Fruit fly (Drosophila melanogaster) whole organism, embryonic: ENCODE data around the gene Awh.

ENCODE experiments used
- Adf1 ChIP-seq: fragments of 200-800 bp; sonication (Bioruptor generic); IDR thresholded peaks from 2 replicates; pipeline ENCODE4 v1.3.6; 2022; ENCODE audit warnings: missing biosample characterization, missing genetic modification characterization
- Awh ChIP-seq: fragments of 200-800 bp; sonication (Bioruptor generic); IDR thresholded peaks from 2 replicates; pipeline ENCODE4, ENCODE4 v1.3.6; 2022; ENCODE audit warnings: missing biosample characterization, missing genetic modification characterization
- CG10267 ChIP-seq: fragments of 200-800 bp; sonication (Bioruptor generic); optimal IDR thresholded peaks from 2 replicates; lab custom pipeline; 2018; ENCODE audit warnings: missing biosample characterization, mild to moderate bottlenecking, missing genetic modification characterization, moderate library complexity
- CG11504 ChIP-seq: fragments of 200-800 bp; sonication (Bioruptor generic); optimal IDR thresholded peaks from 3 replicates; lab custom pipeline; 2019; ENCODE audit warnings: missing biosample characterization, mild to moderate bottlenecking, missing genetic modification characterization, moderate library complexity
- CG12236 ChIP-seq: fragments of 200-800 bp; sonication (Bioruptor generic); optimal IDR thresholded peaks from 2 replicates; lab custom pipeline; 2016; ENCODE audit warnings: missing biosample characterization, missing genetic modification characterization
- CG12744 ChIP-seq: fragments of 200-800 bp; sonication (Bioruptor generic); optimal IDR thresholded peaks from 2 replicates; lab custom pipeline; 2016; ENCODE audit warnings: missing biosample characterization, missing genetic modification characterization
- CG12769 ChIP-seq: fragments of 200-800 bp; sonication (Bioruptor generic); optimal IDR thresholded peaks from 2 replicates; lab custom pipeline; 2019; ENCODE audit warnings: missing biosample characterization, mild to moderate bottlenecking, missing genetic modification characterization, moderate library complexity
- CG14965 ChIP-seq: fragments of 200-800 bp; sonication (Bioruptor generic); optimal IDR thresholded peaks from 2 replicates; lab custom pipeline; 2016; ENCODE audit warnings: missing biosample characterization, missing genetic modification characterization, borderline replicate concordance
- CG1603 ChIP-seq: fragments of 200-800 bp; sonication (Bioruptor generic); optimal IDR thresholded peaks from 2 replicates; lab custom pipeline; 2019; ENCODE audit warnings: missing biosample characterization, mild to moderate bottlenecking, missing genetic modification characterization, moderate library complexity
- CG16813 ChIP-seq: fragments of 200-800 bp; sonication (Bioruptor generic); IDR thresholded peaks from 3 replicates; pipeline ENCODE4 v1.3.6; 2022; ENCODE audit warnings: missing biosample characterization, missing genetic modification characterization; ENCODE audit not compliant: partially characterized antibody
- CG1832 ChIP-seq: fragments of 200-800 bp; sonication (Bioruptor generic); optimal IDR thresholded peaks from 2 replicates; lab custom pipeline; 2017; ENCODE audit warnings: missing biosample characterization, mild to moderate bottlenecking, missing genetic modification characterization, inconsistent platforms
- CG2120 ChIP-seq: fragments of 200-800 bp; sonication (Bioruptor generic); optimal IDR thresholded peaks from 3 replicates; lab custom pipeline; 2016; ENCODE audit warnings: missing biosample characterization, missing genetic modification characterization
- CG4282 ChIP-seq: fragments of 200-800 bp; sonication (Bioruptor generic); optimal IDR thresholded peaks from 2 replicates; lab custom pipeline; 2016; ENCODE audit warnings: missing biosample characterization, missing genetic modification characterization
- CG6272 ChIP-seq: fragments of 200-800 bp; sonication (Bioruptor generic); IDR thresholded peaks from 2 replicates; pipeline ENCODE4 v1.3.6; 2022; ENCODE audit warnings: missing biosample characterization, missing genetic modification characterization
- CG7271 ChIP-seq: fragments of 200-800 bp; sonication (Bioruptor generic); optimal IDR thresholded peaks from 2 replicates; lab custom pipeline; 2018; ENCODE audit warnings: missing biosample characterization, mild to moderate bottlenecking, missing genetic modification characterization, moderate library complexity
- CG8478 ChIP-seq: fragments of >200 bp; optimal IDR thresholded peaks from 2 replicates; lab custom pipeline; 2018
- D19A ChIP-seq: fragments of 200-800 bp; optimal IDR thresholded peaks from 3 replicates; lab custom pipeline; 2019; ENCODE audit warnings: missing biosample characterization, mild to moderate bottlenecking, missing genetic modification characterization, moderate library complexity
- Dip3 ChIP-seq: fragments of 200-800 bp; sonication (Bioruptor generic); optimal IDR thresholded peaks from 3 replicates; lab custom pipeline; 2016; ENCODE audit warnings: missing biosample characterization, missing genetic modification characterization
- Dll ChIP-seq: fragments of 200-800 bp; sonication (Bioruptor generic); IDR thresholded peaks from 4 replicates; pipeline ENCODE4 v1.3.6; 2022; ENCODE audit warnings: missing biosample characterization, missing genetic modification characterization; ENCODE audit not compliant: partially characterized antibody
- Dref ChIP-seq: fragments of 200-800 bp; sonication (Bioruptor generic); IDR thresholded peaks from 2 replicates; pipeline ENCODE4 v1.3.6; 2022; ENCODE audit warnings: missing biosample characterization, missing genetic modification characterization
- Elba2 ChIP-seq: fragments of 200-800 bp; sonication (Bioruptor generic); optimal IDR thresholded peaks from 3 replicates; lab custom pipeline; 2016; ENCODE audit warnings: missing biosample characterization, missing genetic modification characterization
- Hand ChIP-seq: fragments of 200-800 bp; sonication (Bioruptor generic); optimal IDR thresholded peaks from 2 replicates; lab custom pipeline; 2017; ENCODE audit warnings: mild to moderate bottlenecking, missing biosample characterization, missing genetic modification reagents, missing genetic modification characterization
- NFAT ChIP-seq: fragments of 200-800 bp; sonication (Bioruptor generic); IDR thresholded peaks from 2 replicates; pipeline ENCODE4 v1.3.6; 2022; ENCODE audit warnings: missing biosample characterization, missing genetic modification characterization
- Rx ChIP-seq: fragments of 200-800 bp; sonication (Bioruptor generic); IDR thresholded peaks from 2 replicates; pipeline ENCODE4 v1.3.6; 2022; ENCODE audit warnings: missing biosample characterization, missing genetic modification characterization
- Sin3A ChIP-seq: fragments of >200 bp; optimal IDR thresholded peaks from 2 replicates; lab custom pipeline; 2018
- Sox100B ChIP-seq: fragments of 200-800 bp; sonication (Bioruptor generic); optimal IDR thresholded peaks from 3 replicates; lab custom pipeline; 2018; ENCODE audit warnings: missing biosample characterization, mild to moderate bottlenecking, missing genetic modification characterization
- Ssrp ChIP-seq: fragments of 200-800 bp; sonication (Bioruptor generic); optimal IDR thresholded peaks from 2 replicates; lab custom pipeline; 2018; ENCODE audit warnings: missing biosample characterization, mild to moderate bottlenecking, missing genetic modification characterization, moderate library complexity
- Tbp ChIP-seq: fragments of >200 bp; optimal IDR thresholded peaks from 2 replicates; lab custom pipeline; 2018; ENCODE audit warnings: missing biosample characterization, missing genetic modification characterization
- Xbp1 ChIP-seq: fragments of 200-800 bp; sonication (Bioruptor generic); optimal IDR thresholded peaks from 3 replicates; lab custom pipeline; 2016; ENCODE audit warnings: missing biosample characterization, mild to moderate bottlenecking, missing genetic modification characterization
- abd-A ChIP-seq: fragments of 200-800 bp; sonication (Bioruptor generic); optimal IDR thresholded peaks from 3 replicates; lab custom pipeline; 2019; ENCODE audit warnings: missing biosample characterization, mild to moderate bottlenecking, missing genetic modification characterization, moderate library complexity
- aop ChIP-seq: fragments of 200-800 bp; sonication (Bioruptor generic); IDR thresholded peaks from 2 replicates; pipeline ENCODE4 v1.3.6; 2022; ENCODE audit warnings: missing biosample characterization, missing genetic modification characterization
- chinmo ChIP-seq: fragments of 200-800 bp; sonication (Bioruptor generic); IDR thresholded peaks from 4 replicates; pipeline ENCODE4 v1.3.6; 2022; ENCODE audit warnings: missing biosample characterization, missing genetic modification characterization; ENCODE audit not compliant: partially characterized antibody
- crp ChIP-seq, 2 experiments: fragments of 200-800 bp; sonication (Bioruptor generic); optimal IDR thresholded peaks; 2 replicates in 1 of 2; 3 replicates in 1 of 2; lab custom pipeline; 2017; ENCODE audit warnings: missing biosample characterization in 2 of 2, missing genetic modification characterization in 2 of 2, mild to moderate bottlenecking in 1 of 2, moderate library complexity in 1 of 2
- dm ChIP-seq: fragments of 200-800 bp; sonication (Bioruptor generic); optimal IDR thresholded peaks from 3 replicates; lab custom pipeline; 2016; ENCODE audit warnings: missing biosample characterization, missing genetic modification characterization
- dmrt99B ChIP-seq: fragments of 200-800 bp; sonication (Bioruptor generic); optimal IDR thresholded peaks from 2 replicates; lab custom pipeline; 2018; ENCODE audit warnings: missing biosample characterization, mild to moderate bottlenecking, missing genetic modification characterization, moderate library complexity
- fd102C ChIP-seq: fragments of 200-800 bp; sonication (Bioruptor generic); optimal IDR thresholded peaks from 2 replicates; lab custom pipeline; 2018; ENCODE audit warnings: missing biosample characterization, mild to moderate bottlenecking, missing genetic modification characterization, moderate library complexity
- gsb-n ChIP-seq: fragments of 200-800 bp; sonication (Bioruptor generic); optimal IDR thresholded peaks from 3 replicates; lab custom pipeline; 2018; ENCODE audit warnings: missing biosample characterization, mild to moderate bottlenecking, missing genetic modification characterization
- hbn ChIP-seq: fragments of 200-800 bp; sonication (Bioruptor generic); IDR thresholded peaks from 2 replicates; pipeline ENCODE4 v1.3.6; 2022; ENCODE audit warnings: missing biosample characterization, missing genetic modification characterization; ENCODE audit not compliant: partially characterized antibody
- hkb ChIP-seq, 2 experiments: fragments of 200-800 bp in 1 of 2; fragments of >200 bp in 1 of 2; sonication (Bioruptor generic) in 1 of 2; IDR thresholded peaks in 1 of 2; optimal IDR thresholded peaks in 1 of 2; 2 replicates each; pipeline versions ENCODE4 v1.3.6 to Lab custom; 2017 to 2022; ENCODE audit warnings: missing biosample characterization in 1 of 2, missing genetic modification characterization in 1 of 2
- insv ChIP-seq, 2 experiments: fragments of 200-800 bp; sonication (Bioruptor generic); optimal IDR thresholded peaks; 3 replicates each; lab custom pipeline; 2016 to 2018; ENCODE audit warnings: missing biosample characterization in 2 of 2, missing genetic modification characterization in 2 of 2
- lmd ChIP-seq: fragments of 200-800 bp; sonication (Bioruptor generic); IDR thresholded peaks from 2 replicates; pipeline ENCODE4 v1.3.6; 2022; ENCODE audit warnings: missing biosample characterization, missing genetic modification characterization
- peb ChIP-seq: fragments of 200-800 bp; sonication (Bioruptor generic); IDR thresholded peaks from 2 replicates; pipeline ENCODE4 v1.3.6; 2022; ENCODE audit warnings: missing biosample characterization, missing genetic modification characterization
- pita ChIP-seq: fragments of 200-800 bp; sonication (Bioruptor generic); optimal IDR thresholded peaks from 2 replicates; lab custom pipeline; 2017; ENCODE audit warnings: missing biosample characterization, mild to moderate bottlenecking, missing genetic modification characterization
- pzg ChIP-seq: fragments of 200-800 bp; sonication (Bioruptor generic); optimal IDR thresholded peaks from 3 replicates; lab custom pipeline; 2018; ENCODE audit warnings: missing biosample characterization, mild to moderate bottlenecking, missing genetic modification characterization, moderate library complexity
- shn ChIP-seq: fragments of 200-800 bp; sonication (Bioruptor generic); optimal IDR thresholded peaks from 3 replicates; lab custom pipeline; 2016; ENCODE audit warnings: missing biosample characterization, missing genetic modification characterization
- sob ChIP-seq: fragments of 200-800 bp; sonication (Bioruptor generic); IDR thresholded peaks from 2 replicates; pipeline ENCODE4 v1.3.6; 2022; ENCODE audit warnings: missing biosample characterization, missing genetic modification characterization
- sug ChIP-seq: fragments of 200-800 bp; optimal IDR thresholded peaks from 2 replicates; lab custom pipeline; 2019; ENCODE audit warnings: missing biosample characterization, mild to moderate bottlenecking, missing genetic modification characterization, moderate library complexity
- ttk ChIP-seq: fragments of 200-800 bp; sonication (Bioruptor generic); IDR thresholded peaks from 2 replicates; pipeline ENCODE4 v2.1.2; 2022; ENCODE audit warnings: missing biosample characterization, missing genetic modification characterization

The Awh gene

DNA sequence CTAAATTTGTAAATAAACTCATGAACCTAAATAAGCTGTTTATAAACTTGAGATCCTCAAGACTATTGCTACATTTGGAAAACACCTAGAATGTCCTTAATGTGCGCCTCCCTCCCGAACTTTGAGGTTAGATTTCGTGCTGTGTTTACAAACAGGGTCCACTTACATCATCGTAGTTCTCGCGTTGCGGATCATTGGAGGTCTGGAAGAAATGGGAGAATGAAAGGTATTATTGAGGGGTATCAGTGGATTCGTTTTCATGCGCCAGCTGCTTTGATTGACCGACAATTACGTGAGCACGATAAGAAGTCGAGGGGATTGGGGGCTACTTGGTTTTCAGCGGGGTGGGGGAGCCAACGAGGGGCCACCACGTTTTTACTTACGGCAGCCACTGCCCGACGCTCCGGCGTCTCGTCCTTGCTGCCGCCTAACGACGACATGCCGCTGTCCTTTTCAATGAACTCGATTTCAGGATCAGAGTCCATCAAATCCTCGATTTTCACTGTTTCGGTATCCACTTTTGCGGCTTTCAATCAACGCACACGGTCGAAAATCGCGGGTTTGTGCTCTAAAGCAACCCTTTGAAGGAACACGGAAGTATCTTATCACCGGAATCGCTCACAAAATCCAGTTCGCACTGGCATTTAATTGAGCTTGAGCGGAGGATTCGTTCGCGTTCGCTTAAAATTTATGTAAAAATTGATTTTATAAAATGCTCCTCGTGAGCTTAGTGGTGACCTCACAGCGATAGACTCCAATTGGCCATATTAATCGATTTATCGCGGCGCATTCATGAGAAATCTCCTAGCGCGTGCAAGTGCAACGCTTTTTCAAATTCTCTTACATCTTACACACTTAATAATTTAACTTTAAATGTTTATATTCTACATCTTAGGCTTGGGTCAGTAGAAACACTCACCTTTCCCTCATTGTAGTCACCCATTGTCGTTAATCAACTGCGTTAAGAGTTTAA is 63.1 kb downstream of the Awh start (continued):
- TF ChIP-seq ttk (no peak), CG16813 (GFP tag; lab: Robert Waterston, UW) (peak; percentile 55; the same call in 2 of the 3 replicates), Sin3A (lab: Kevin White, UChicago) (peak; percentile 35), Sox100B (GFP tag; lab: Kevin White, UChicago) (no peak), hbn (GFP tag; lab: Robert Waterston, UW) (peak; percentile 56; the same call in 1 of the 2 replicates), peb (GFP tag; lab: Robert Waterston, UW) (no peak), CG12744 (GFP tag; lab: Kevin White, UChicago) (no peak), Elba2 (GFP tag; lab: Kevin White, UChicago) (peak; percentile 96), CG2120 (GFP tag; lab: Kevin White, UChicago) (no peak), shn (GFP tag; lab: Kevin White, UChicago) (no peak), Tbp (GFP tag; lab: Kevin White, UChicago) (no peak), aop (GFP tag; lab: Robert Waterston, UW) (no peak), dmrt99B (no peak), CG10267 (tag; lab: Kevin White, UChicago) (peak; percentile 39), Adf1 (GFP tag; lab: Robert Waterston, UW) (no peak), Dref (peak; percentile 96), Awh (GFP tag; lab: Robert Waterston, UW) (no peak), sug (tag; lab: Kevin White, UChicago) (peak; percentile 14), hkb (optimal IDR thresholded peaks at IDR 0.05; lab: Kevin White, UChicago) (no peak), hkb (GFP tag; IDR thresholded peaks at IDR 0.05; lab: Robert Waterston, UW) (0 out of 2 replicates have a peak, but pooled peaks have one; percentile 11), CG6272 (no peak), CG12236 (no peak), CG14965 (GFP tag; lab: Kevin White, UChicago) (no peak), CG1603 (tag; lab: Kevin White, UChicago) (peak; percentile 55), D19A (tag; lab: Kevin White, UChicago) (no peak), CG7271 (tag; lab: Kevin White, UChicago) (no peak), Dll (GFP tag; lab: Robert Waterston, UW) (peak; percentile 64; the same call in 2 of the 4 replicates), gsb-n (tag; lab: Kevin White, UChicago) (no peak), insv (GFP tag; optimal IDR thresholded peaks at IDR 0.05; lab: Kevin White, UChicago) (no peak), CG4282 (GFP tag; lab: Kevin White, UChicago) (no peak), CG8478 (lab: Kevin White, UChicago) (no peak), CG11504 (tag; lab: Kevin White, UChicago) (no peak), CG1832 (GFP tag; lab: Kevin White, UChicago) (no peak), sob (GFP tag; lab: Robert Waterston, UW) (peak; percentile 8; the same call in 1 of the 2 replicates), fd102C (GFP tag; lab: Kevin White, UChicago) (no peak), dm (peak; percentile 41), Hand (GFP tag; lab: Kevin White, UChicago) (no peak), crp (GFP tag; optimal IDR thresholded peaks at IDR 0.05; lab: Kevin White, UChicago) (peak in 1 of 2 experiments; percentile 41), Dip3 (no peak), abd-A (tag; lab: Kevin White, UChicago) (no peak), Xbp1 (no peak), pita (GFP tag; lab: Kevin White, UChicago) (no peak), NFAT (GFP tag; lab: Robert Waterston, UW) (peak; percentile 12; the same call in 1 of the 2 replicates), Rx (GFP tag; lab: Robert Waterston, UW) (no peak), chinmo (GFP tag; lab: Robert Waterston, UW) (peak; percentile 72; the same call in 2 of the 4 replicates), Ssrp (tag; lab: Kevin White, UChicago) (no peak), pzg (peak; percentile 79), lmd (no peak), CG12769 (tag; lab: Kevin White, UChicago) (peak; percentile 19)
